Worm (Caenorhabditis elegans): Measurements from ENCODE around the gene F46G10.4.

F46G10.4 gene

ce11 chrX:13360632-13361031 lies 26.8 kb downstream of the F46G10.4 start (continued):
- TF ChIP-seq fkh-10 (GFP tag; optimal IDR thresholded peaks at IDR 0.05) (no peak), zag-1 (tag; optimal IDR thresholded peaks at IDR 0.05) (no peak), nhr-42 (GFP tag; IDR thresholded peaks at IDR 0.05) (no peak), madf-9 (GFP tag; conservative IDR thresholded peaks at IDR 0.05) (no peak), hif-1 (tag; optimal IDR thresholded peaks at IDR 0.05) (peak in 1 of 2 experiments; percentile 60), snpc-4 (tag; optimal IDR thresholded peaks at IDR 0.05) (no peak), jun-1 (tag; optimal IDR thresholded peaks at IDR 0.05) (no peak), mes-2 (tag; optimal IDR thresholded peaks at IDR 0.05; ENCODE audit: poor library complexity, severe bottlenecking) (peak; percentile 4), pqm-1 (tag; optimal IDR thresholded peaks at IDR 0.05) (peak; percentile 55), spr-1 (tag; optimal IDR thresholded peaks at IDR 0.05) (no peak), sdz-12 (GFP tag; optimal IDR thresholded peaks at IDR 0.05) (no peak), lin-13 (GFP tag; optimal IDR thresholded peaks at IDR 0.05) (no peak), fos-1 (tag; optimal IDR thresholded peaks at IDR 0.05) (no peak), hmg-1.1 (GFP tag; IDR thresholded peaks at IDR 0.05) (no peak), php-3 (GFP tag; IDR thresholded peaks at IDR 0.05) (peak; percentile 65), D1046.2 (GFP tag; IDR thresholded peaks at IDR 0.05) (no peak), lir-3 (tag; optimal IDR thresholded peaks at IDR 0.05) (no peak), nhr-111 (GFP tag; optimal IDR thresholded peaks at IDR 0.05) (no peak), madf-5 (GFP tag; IDR thresholded peaks at IDR 0.05) (no peak), gei-8 (GFP tag; optimal IDR thresholded peaks at IDR 0.05) (no peak), nhr-48 (tag; optimal IDR thresholded peaks at IDR 0.05) (peak; percentile 85), hlh-11 (tag; optimal IDR thresholded peaks at IDR 0.05) (peak; percentile 83), arid-1 (GFP tag; conservative IDR thresholded peaks at IDR 0.05) (no peak), egl-27 (tag; optimal IDR thresholded peaks at IDR 0.05) (no peak), lim-7 (GFP tag; IDR thresholded peaks at IDR 0.05) (no peak), F49E8.2 (tag; optimal IDR thresholded peaks at IDR 0.05; ENCODE audit: borderline replicate concordance) (no peak), nhr-28 (tag; optimal IDR thresholded peaks at IDR 0.05) (peak; percentile 57), ceh-32 (tag; optimal IDR thresholded peaks at IDR 0.05; ENCODE audit: poor library complexity) (no peak), Y75B8A.6 (GFP tag; IDR thresholded peaks at IDR 0.05) (no peak), T26A8.4 (GFP tag; IDR thresholded peaks at IDR 0.05) (no peak), duxl-1 (tag; optimal IDR thresholded peaks at IDR 0.05; ENCODE audit: poor library complexity) (no peak), skn-1 (tag; optimal IDR thresholded peaks at IDR 0.05) (no peak), hlh-30 (tag; optimal IDR thresholded peaks at IDR 0.05; ENCODE audit: insufficient read depth) (peak; percentile 61), unc-130 (GFP tag; optimal IDR thresholded peaks at IDR 0.05) (no peak), dmd-6 (GFP tag; IDR thresholded peaks at IDR 0.05) (peak; percentile 97), saeg-2 (GFP tag; IDR thresholded peaks at IDR 0.05) (no peak), daf-12 (tag; optimal IDR thresholded peaks at IDR 0.05) (no peak), lsy-2 (tag; optimal IDR thresholded peaks at IDR 0.05) (peak in 1 of 2 experiments; percentile 30), ceh-20 (GFP tag; IDR thresholded peaks at IDR 0.05) (no peak), mdt-29 (GFP tag; IDR thresholded peaks at IDR 0.05) (no peak), Y105C5A.15 (GFP tag; IDR thresholded peaks at IDR 0.05) (no peak), Y48G9A.11 (GFP tag; IDR thresholded peaks at IDR 0.05) (no peak), unc-62 (GFP tag; optimal IDR thresholded peaks at IDR 0.05 in 1 of 2) (peak in 1 of 2 experiments; percentile 89), unc-62 (tag; optimal IDR thresholded peaks at IDR 0.05) (no peak), tra-1 (GFP tag; IDR thresholded peaks at IDR 0.05) (peak; percentile 38; the same call in 1 of the 2 replicates), mxl-3 (GFP tag; optimal IDR thresholded peaks at IDR 0.05) (peak; percentile 80), ztf-11 (tag; optimal IDR thresholded peaks at IDR 0.05) (no peak), ceh-28 (tag; optimal IDR thresholded peaks at IDR 0.05) (no peak), spr-3 (GFP tag; optimal IDR thresholded peaks at IDR 0.05) (no peak), ces-1 (GFP tag; optimal IDR thresholded peaks at IDR 0.05) (no peak), nhr-41 (GFP tag; IDR thresholded peaks at IDR 0.05) (no peak), ztf-7 (tag; optimal IDR thresholded peaks at IDR 0.05) (no peak)
